Worm (Caenorhabditis elegans): ENCODE measurements around the gene F54D5.24.

ce11 chrII:11545952-11546325, 9.8 kb upstream of the F54D5.24 start:
- TF ChIP-seq W03F9.2 (tag; optimal IDR thresholded peaks at IDR 0.05) = no peak
- no peak for TF ChIP-seq him-1 (tag; optimal IDR thresholded peaks at IDR 0.05)

Measured in whole organism, L4/young adult.